Worm (Caenorhabditis elegans) whole organism, L3 larva: ENCODE data around the gene mbl-1.

ENCODE experiments used
- ama-1 ChIP-seq: fragments of 150-350 bp; optimal IDR thresholded peaks from 2 replicates; lab custom pipeline; 2018
- ceh-9 ChIP-seq: sonication (generic microtip); optimal IDR thresholded peaks from 2 replicates; lab custom pipeline; 2018; ENCODE audit warnings: missing biosample characterization, missing genetic modification characterization
- elt-2 ChIP-seq: sonication (generic microtip); optimal IDR thresholded peaks from 2 replicates; lab custom pipeline; 2016; ENCODE audit warnings: missing genetic modification reagents, mild to moderate bottlenecking, missing genetic modification characterization, missing compliant biosample characterization
- fos-1 ChIP-seq: fragments of 150-350 bp; optimal IDR thresholded peaks from 2 replicates; lab custom pipeline; 2014; ENCODE audit warnings: missing biosample characterization, missing genetic modification characterization
- mdl-1 ChIP-seq: fragments of 150-350 bp; optimal IDR thresholded peaks from 2 replicates; lab custom pipeline; 2014; ENCODE audit warnings: missing biosample characterization, missing genetic modification characterization
- nhr-12 ChIP-seq: fragments of 150-350 bp; optimal IDR thresholded peaks from 2 replicates; lab custom pipeline; 2014; ENCODE audit warnings: missing biosample characterization, missing genetic modification characterization
- nhr-25 ChIP-seq: sonication (generic microtip); optimal IDR thresholded peaks from 2 replicates; lab custom pipeline; 2017; ENCODE audit warnings: missing biosample characterization, missing genetic modification characterization
- pqm-1 ChIP-seq: fragments of 150-350 bp; optimal IDR thresholded peaks from 2 replicates; lab custom pipeline; 2017; ENCODE audit warnings: missing biosample characterization, missing genetic modification characterization, inconsistent platforms
- tbx-2 ChIP-seq: sonication (generic microtip); optimal IDR thresholded peaks from 2 replicates; lab custom pipeline; 2016; ENCODE audit warnings: mild to moderate bottlenecking, missing genetic modification characterization, missing compliant biosample characterization
- unc-39 ChIP-seq: sonication (generic microtip); optimal IDR thresholded peaks from 4 replicates; lab custom pipeline; 2017; ENCODE audit warnings: missing biosample characterization, missing genetic modification characterization
- unc-62 ChIP-seq: fragments of 150-350 bp; sonication (generic microtip); optimal IDR thresholded peaks from 4 replicates; lab custom pipeline; 2014; ENCODE audit warnings: missing biosample characterization, missing genetic modification reagents, missing genetic modification characterization

DNA sequence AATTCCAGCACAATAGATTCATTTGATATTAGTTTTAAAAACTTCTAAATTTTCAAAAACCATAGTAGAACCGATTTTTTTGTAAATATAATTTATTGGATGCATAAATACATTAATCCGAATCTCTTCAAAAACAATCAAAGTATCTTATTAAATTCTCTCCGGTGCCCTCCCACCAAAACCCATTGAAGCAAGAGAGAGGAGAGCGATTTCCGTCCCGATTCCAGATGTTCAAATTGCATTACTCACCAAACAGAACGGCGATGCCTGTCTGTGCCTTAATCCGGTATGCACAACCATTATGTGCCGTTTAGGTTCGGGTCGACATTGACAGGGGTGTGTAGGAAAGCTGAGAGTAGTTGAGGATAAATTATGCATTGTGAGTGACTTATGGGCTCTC lies 18.1 kb upstream of the mbl-1 start:
- no peak for TF ChIP-seq ceh-9 (tag; lab: Kevin White, UChicago)
- no peak for TF ChIP-seq ama-1 (lab: Kevin White, UChicago)
- TF ChIP-seq nhr-25 (tag; lab: Kevin White, UChicago) = no peak
- TF ChIP-seq elt-2 (tag; lab: Kevin White, UChicago) = no peak
- no peak for TF ChIP-seq nhr-12 (tag; lab: Kevin White, UChicago)
- no peak for TF ChIP-seq mdl-1 (tag; lab: Kevin White, UChicago)
- TF ChIP-seq unc-62 (GFP tag; lab: Kevin White, UChicago) = no peak
- no peak for TF ChIP-seq pqm-1 (tag; lab: Kevin White, UChicago)
- TF ChIP-seq tbx-2 (tag; lab: Kevin White, UChicago) = no peak
- no peak for TF ChIP-seq unc-39 (tag; lab: Kevin White, UChicago)
- no peak for TF ChIP-seq fos-1 (tag; lab: Kevin White, UChicago)
